Worm (Caenorhabditis elegans): ENCODE measurements around the gene Y97E10AR.4.

- TF ChIP-seq dao-5 (tag; optimal IDR thresholded peaks at IDR 0.05) (no peak), him-1 (tag; optimal IDR thresholded peaks at IDR 0.05) (no peak), W03F9.2 (tag; optimal IDR thresholded peaks at IDR 0.05) (no peak)
These were observed 31.2 kb downstream of the Y97E10AR.4 start for ce11 chrV:7978798-7979197.
